Worm (Caenorhabditis elegans) whole organism, L2 larva: Measurements from ENCODE around the gene srw-137.

Source experiments
- C34F6.9 ChIP-seq: fragments of 150-350 bp; optimal IDR thresholded peaks from 2 replicates; lab custom pipeline; 2014; ENCODE audit warnings: missing biosample characterization, missing genetic modification characterization
- Y55F3AM.14 ChIP-seq: fragments of 200-800 bp; sonication (Bioruptor generic); optimal IDR thresholded peaks from 2 replicates; lab custom pipeline; 2018; ENCODE audit warnings: mild to moderate bottlenecking, missing genetic modification characterization, missing compliant biosample characterization
- ZK546.5 ChIP-seq: sonication (generic microtip); optimal IDR thresholded peaks from 2 replicates; lab custom pipeline; 2017; ENCODE audit warnings: missing biosample characterization, missing genetic modification characterization
- alr-1 ChIP-seq: fragments of 150-350 bp; optimal IDR thresholded peaks from 2 replicates; lab custom pipeline; 2014; ENCODE audit warnings: missing biosample characterization, missing genetic modification characterization
- aly-2 ChIP-seq: fragments of 150-350 bp; optimal IDR thresholded peaks from 2 replicates; lab custom pipeline; 2014; ENCODE audit warnings: missing biosample characterization, missing genetic modification characterization
- blmp-1 ChIP-seq: sonication (generic microtip); optimal IDR thresholded peaks from 2 replicates; lab custom pipeline; 2017; ENCODE audit warnings: missing genetic modification characterization, mild to moderate bottlenecking, missing compliant biosample characterization, antibody characterized with exemption, moderate library complexity; ENCODE audit not compliant: insufficient read depth
- ceh-82 ChIP-seq: fragments of 150-350 bp; optimal IDR thresholded peaks from 2 replicates; lab custom pipeline; 2014; ENCODE audit warnings: missing biosample characterization, missing genetic modification characterization
- crh-2 ChIP-seq: sonication (generic microtip); optimal IDR thresholded peaks from 2 replicates; lab custom pipeline; 2017; ENCODE audit warnings: missing biosample characterization, missing genetic modification characterization
- dmd-4 ChIP-seq: sonication (generic microtip); optimal IDR thresholded peaks from 2 replicates; lab custom pipeline; 2017; ENCODE audit warnings: missing biosample characterization, missing genetic modification characterization
- egl-27 ChIP-seq: sonication (generic microtip); optimal IDR thresholded peaks from 3 replicates; lab custom pipeline; 2017; ENCODE audit warnings: missing biosample characterization, missing genetic modification reagents, missing genetic modification characterization
- elt-1 ChIP-seq: fragments of 150-350 bp; optimal IDR thresholded peaks from 2 replicates; lab custom pipeline; 2014; ENCODE audit warnings: missing biosample characterization, missing genetic modification characterization
- fos-1 ChIP-seq: fragments of 150-350 bp; optimal IDR thresholded peaks from 2 replicates; lab custom pipeline; 2014; ENCODE audit warnings: missing biosample characterization, missing genetic modification characterization
- lin-13 ChIP-seq: fragments of 150-350 bp; optimal IDR thresholded peaks from 2 replicates; lab custom pipeline; 2014; ENCODE audit warnings: missing biosample characterization, missing genetic modification reagents, missing genetic modification characterization
- lin-39 ChIP-seq: fragments of 150-350 bp; optimal IDR thresholded peaks from 2 replicates; lab custom pipeline; 2014; ENCODE audit warnings: missing biosample characterization, missing genetic modification reagents, missing genetic modification characterization
- lsy-2 ChIP-seq, 2 experiments: fragments of 150-350 bp in 1 of 2; sonication (generic microtip) in 1 of 2; optimal IDR thresholded peaks; 2 replicates each; lab custom pipeline; 2014 to 2017; ENCODE audit warnings: missing biosample characterization in 2 of 2, missing genetic modification characterization in 2 of 2
- mbf-1 ChIP-seq: sonication (generic microtip); optimal IDR thresholded peaks from 2 replicates; lab custom pipeline; 2017; ENCODE audit warnings: missing biosample characterization, missing genetic modification characterization
- mdl-1 ChIP-seq, 2 experiments: fragments of 150-350 bp in 1 of 2; sonication (generic microtip) in 1 of 2; optimal IDR thresholded peaks; 2 replicates each; lab custom pipeline; 2017; ENCODE audit warnings: missing biosample characterization in 2 of 2, missing genetic modification characterization in 2 of 2
- nhr-10 ChIP-seq: sonication (generic microtip); optimal IDR thresholded peaks from 2 replicates; lab custom pipeline; 2017; ENCODE audit warnings: missing biosample characterization, missing genetic modification characterization
- nhr-11 ChIP-seq: fragments of 150-350 bp; optimal IDR thresholded peaks from 2 replicates; lab custom pipeline; 2014; ENCODE audit warnings: missing biosample characterization, missing genetic modification characterization
- nhr-12 ChIP-seq: fragments of 150-350 bp; optimal IDR thresholded peaks from 2 replicates; lab custom pipeline; 2014; ENCODE audit warnings: missing biosample characterization, missing genetic modification characterization
- nhr-23 ChIP-seq: fragments of 150-350 bp; optimal IDR thresholded peaks from 2 replicates; lab custom pipeline; 2014; ENCODE audit warnings: missing biosample characterization, missing genetic modification reagents, missing genetic modification characterization
- nhr-25 ChIP-seq: fragments of 150-350 bp; sonication (generic microtip); optimal IDR thresholded peaks from 3 replicates; lab custom pipeline; 2014; ENCODE audit warnings: missing biosample characterization, missing genetic modification characterization
- nhr-6 ChIP-seq: fragments of 150-350 bp; optimal IDR thresholded peaks from 2 replicates; lab custom pipeline; 2014; ENCODE audit warnings: missing biosample characterization, missing genetic modification characterization
- peb-1 ChIP-seq: fragments of 150-350 bp; optimal IDR thresholded peaks from 2 replicates; lab custom pipeline; 2014; ENCODE audit warnings: missing biosample characterization, missing genetic modification characterization
- sem-4 ChIP-seq: fragments of 150-350 bp; optimal IDR thresholded peaks from 2 replicates; lab custom pipeline; 2014; ENCODE audit warnings: missing biosample characterization, missing genetic modification reagents, missing genetic modification characterization
- skn-1 ChIP-seq: sonication (generic microtip); optimal IDR thresholded peaks from 2 replicates; lab custom pipeline; 2017; ENCODE audit warnings: missing biosample characterization, missing genetic modification characterization
- sma-3 ChIP-seq: sonication (generic microtip); optimal IDR thresholded peaks from 2 replicates; lab custom pipeline; 2016; ENCODE audit warnings: missing genetic modification reagents, missing genetic modification characterization, missing compliant biosample characterization
- sma-9 ChIP-seq, 2 experiments: fragments of 150-350 bp in 1 of 2; sonication (generic microtip) in 1 of 2; optimal IDR thresholded peaks; 2 replicates each; lab custom pipeline; 2014 to 2016; ENCODE audit warnings: missing genetic modification characterization in 2 of 2, mild to moderate bottlenecking in 1 of 2, missing biosample characterization in 1 of 2, missing compliant biosample characterization in 1 of 2, missing genetic modification reagents in 1 of 2, moderate library complexity in 1 of 2
- snpc-4 ChIP-seq: fragments of 150-350 bp; optimal IDR thresholded peaks from 2 replicates; lab custom pipeline; 2014; ENCODE audit warnings: missing biosample characterization, missing genetic modification characterization
- unc-55 ChIP-seq: fragments of 150-350 bp; sonication (generic microtip); optimal IDR thresholded peaks from 3 replicates; lab custom pipeline; 2014; ENCODE audit warnings: missing biosample characterization, missing genetic modification reagents, missing genetic modification characterization
- unc-62 ChIP-seq: fragments of 150-350 bp; optimal IDR thresholded peaks from 2 replicates; lab custom pipeline; 2014; ENCODE audit warnings: missing biosample characterization, missing genetic modification reagents, missing genetic modification characterization
- zag-1 ChIP-seq: fragments of 150-350 bp; optimal IDR thresholded peaks from 2 replicates; lab custom pipeline; 2014; ENCODE audit warnings: missing biosample characterization, missing genetic modification characterization
- ztf-1 ChIP-seq: fragments of 200-800 bp; sonication (Bioruptor generic); conservative IDR thresholded peaks from 2 replicates; pipeline ENCODE4 v1.3.6; 2022; ENCODE audit warnings: missing genetic modification characterization, missing compliant biosample characterization
- ztf-11 ChIP-seq: sonication (generic microtip); optimal IDR thresholded peaks from 2 replicates; lab custom pipeline; 2017; ENCODE audit warnings: missing biosample characterization, missing genetic modification characterization
- ztf-4 ChIP-seq: fragments of 150-350 bp; optimal IDR thresholded peaks from 2 replicates; lab custom pipeline; 2014; ENCODE audit warnings: missing biosample characterization, missing genetic modification characterization

The srw-137 gene

DNA sequence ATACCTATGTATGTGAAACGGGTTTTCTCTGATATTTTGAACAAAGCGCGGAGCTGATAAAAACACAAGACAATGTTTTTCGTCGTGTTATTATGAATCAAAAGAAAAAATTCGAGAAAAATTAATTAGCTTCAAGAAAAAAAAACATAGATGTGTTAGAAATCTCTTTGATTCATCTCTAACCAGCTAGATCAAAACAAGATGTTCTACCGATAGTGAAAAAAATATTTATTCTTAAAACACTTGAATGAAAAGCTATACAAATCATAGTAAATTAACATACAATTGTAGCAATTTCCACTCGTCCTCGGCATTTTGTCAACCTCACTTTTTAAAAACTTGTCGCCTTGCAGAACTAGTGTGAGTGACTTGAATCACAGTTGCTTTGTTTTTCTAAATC is 1.5 kb downstream of the srw-137 start:
- TF ChIP-seq nhr-10 (tag; lab: Kevin White, UChicago) (no peak), nhr-23 (tag; lab: Kevin White, UChicago) (no peak), zag-1 (no peak), ztf-4 (tag; lab: Kevin White, UChicago) (no peak), nhr-12 (no peak), Y55F3AM.14 (GFP tag; lab: Kevin White, UChicago) (no peak), mdl-1 (tag; optimal IDR thresholded peaks at IDR 0.05; lab: Kevin White, UChicago) (no peak), elt-1 (tag; lab: Kevin White, UChicago) (no peak), alr-1 (no peak), unc-62 (GFP tag; lab: Kevin White, UChicago) (no peak), unc-55 (GFP tag; lab: Kevin White, UChicago) (no peak), ztf-1 (no peak), lin-13 (no peak), snpc-4 (tag; lab: Kevin White, UChicago) (no peak), mbf-1 (tag; lab: Kevin White, UChicago) (no peak), ztf-11 (tag; lab: Kevin White, UChicago) (no peak)

ce11 chrV:2941405-2941804 is 2.4 kb downstream of the srw-137 start, which contains the start of gene srw-143:
Gene srw-143, minus strand, starts transcription at chrV:2941505.
- TF ChIP-seq dmd-4: no peak
- TF ChIP-seq snpc-4 (tag; lab: Kevin White, UChicago): no peak
- no peak for TF ChIP-seq nhr-23 (tag; lab: Kevin White, UChicago)
- TF ChIP-seq ZK546.5: no peak
- TF ChIP-seq lin-13: no peak
- TF ChIP-seq blmp-1 (tag; lab: Kevin White, UChicago): no peak
- no peak for TF ChIP-seq nhr-25 (tag; lab: Kevin White, UChicago)
- TF ChIP-seq peb-1 (tag; lab: Kevin White, UChicago): no peak
- TF ChIP-seq lin-39 (tag; lab: Kevin White, UChicago): no peak

DNA sequence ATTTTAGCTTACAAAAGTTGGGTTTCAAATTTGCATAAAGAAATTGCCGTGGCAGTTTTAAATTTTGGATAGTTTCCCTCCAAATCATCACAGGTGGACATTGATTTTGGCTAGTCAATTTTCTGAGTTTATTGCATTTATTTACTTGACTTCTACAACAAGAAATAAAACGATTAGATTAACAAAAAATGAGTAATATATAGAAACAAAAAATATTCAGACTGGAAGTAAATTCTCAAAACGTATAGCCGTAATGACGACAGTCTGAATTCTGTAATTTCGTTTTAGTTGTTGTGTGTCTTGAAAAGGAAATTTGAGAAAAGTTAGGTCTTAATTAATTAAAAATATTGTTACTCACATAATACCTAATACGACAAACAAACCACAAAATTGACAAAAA is 5.3 kb downstream of the srw-137 start, which contains the start of gene srw-141:
TSS of gene srw-141 (minus strand) at position 101 of the 400 bp plus-strand sequence.
- TF ChIP-seq nhr-6 (tag; lab: Kevin White, UChicago) (no peak), sem-4 (tag; lab: Kevin White, UChicago) (no peak), alr-1 (no peak), aly-2 (tag; lab: Kevin White, UChicago) (no peak), Y55F3AM.14 (GFP tag; lab: Kevin White, UChicago) (no peak), peb-1 (tag; lab: Kevin White, UChicago) (no peak)

DNA sequence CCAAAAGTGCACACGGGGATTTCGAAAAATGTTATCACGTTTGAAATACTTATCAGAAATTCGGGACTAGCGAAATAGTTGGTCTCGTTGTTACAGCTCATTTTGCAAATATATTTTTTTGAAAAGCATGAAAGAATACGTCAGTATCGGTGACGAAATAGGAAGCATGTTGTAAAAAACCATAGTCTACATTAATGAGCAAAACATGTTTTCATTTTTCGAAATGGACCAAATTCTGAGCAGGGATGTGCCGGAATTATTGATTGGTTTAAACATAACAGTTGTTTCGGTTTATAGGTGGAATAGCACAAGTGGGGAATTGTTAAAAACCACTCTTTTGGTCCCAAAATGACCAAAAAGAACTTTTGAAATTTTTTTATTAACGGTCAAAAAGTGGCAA is 9.7 kb downstream of the srw-137 start, which contains the start of gene srh-247:
TSS of gene srh-247 (minus strand) at position 101 of the 400 bp plus-strand sequence.
- TF ChIP-seq skn-1 (no peak), blmp-1 (tag; lab: Kevin White, UChicago) (no peak), nhr-6 (tag; lab: Kevin White, UChicago) (no peak), nhr-23 (tag; lab: Kevin White, UChicago) (no peak), peb-1 (tag; lab: Kevin White, UChicago) (no peak), lsy-2 (tag; optimal IDR thresholded peaks at IDR 0.05; lab: Kevin White, UChicago) (no peak), snpc-4 (tag; lab: Kevin White, UChicago) (no peak), lin-39 (tag; lab: Kevin White, UChicago) (no peak), fos-1 (tag; lab: Kevin White, UChicago) (no peak), ZK546.5 (no peak)
- TF ChIP-seq, all 48 proteins: peak for 0

DNA sequence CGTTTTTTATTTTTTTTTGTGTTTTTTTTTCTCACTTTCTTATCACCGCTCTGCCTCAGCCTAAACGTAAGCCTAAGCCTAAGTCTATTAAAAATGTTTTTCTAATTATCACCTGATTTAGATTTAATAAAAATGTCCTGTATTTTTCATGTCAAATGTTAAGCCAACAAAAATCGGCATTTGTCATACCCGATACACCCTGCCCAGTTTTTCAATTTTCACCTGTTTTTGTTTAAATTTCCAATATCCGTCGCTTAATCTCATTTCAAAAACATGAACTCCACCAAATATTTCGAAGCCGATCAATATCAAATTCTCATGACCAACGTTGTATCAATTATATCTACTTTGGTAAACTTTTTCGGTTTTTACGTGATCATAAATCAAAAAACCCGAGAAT is 12.5 kb downstream of the srw-137 start, which contains the start of gene C31B8.1:
TSS of gene C31B8.1 (plus strand) at position 301 of the 400 bp plus-strand sequence.
- TF ChIP-seq sma-3 (no peak), sma-9 (GFP tag; optimal IDR thresholded peaks at IDR 0.05; lab: Kevin White, UChicago) (no peak), sma-9 (tag; optimal IDR thresholded peaks at IDR 0.05; lab: Kevin White, UChicago) (no peak), nhr-12 (no peak), ZK546.5 (no peak), mbf-1 (tag; lab: Kevin White, UChicago) (no peak), elt-1 (tag; lab: Kevin White, UChicago) (no peak), C34F6.9 (tag; lab: Kevin White, UChicago) (no peak), nhr-10 (tag; lab: Kevin White, UChicago) (no peak), skn-1 (no peak), nhr-6 (tag; lab: Kevin White, UChicago) (no peak), snpc-4 (tag; lab: Kevin White, UChicago) (no peak), ceh-82 (tag; lab: Kevin White, UChicago) (no peak), nhr-11 (tag; lab: Kevin White, UChicago) (no peak), crh-2 (tag; lab: Kevin White, UChicago) (no peak), egl-27 (tag; lab: Kevin White, UChicago) (no peak), peb-1 (tag; lab: Kevin White, UChicago) (no peak), Y55F3AM.14 (GFP tag; lab: Kevin White, UChicago) (no peak), ztf-4 (tag; lab: Kevin White, UChicago) (no peak)
- TF ChIP-seq, all 48 proteins: peak for 0
